Fruit fly (Drosophila melanogaster): ENCODE results near the gene NP15.6.

The NP15.6 gene

DNA sequence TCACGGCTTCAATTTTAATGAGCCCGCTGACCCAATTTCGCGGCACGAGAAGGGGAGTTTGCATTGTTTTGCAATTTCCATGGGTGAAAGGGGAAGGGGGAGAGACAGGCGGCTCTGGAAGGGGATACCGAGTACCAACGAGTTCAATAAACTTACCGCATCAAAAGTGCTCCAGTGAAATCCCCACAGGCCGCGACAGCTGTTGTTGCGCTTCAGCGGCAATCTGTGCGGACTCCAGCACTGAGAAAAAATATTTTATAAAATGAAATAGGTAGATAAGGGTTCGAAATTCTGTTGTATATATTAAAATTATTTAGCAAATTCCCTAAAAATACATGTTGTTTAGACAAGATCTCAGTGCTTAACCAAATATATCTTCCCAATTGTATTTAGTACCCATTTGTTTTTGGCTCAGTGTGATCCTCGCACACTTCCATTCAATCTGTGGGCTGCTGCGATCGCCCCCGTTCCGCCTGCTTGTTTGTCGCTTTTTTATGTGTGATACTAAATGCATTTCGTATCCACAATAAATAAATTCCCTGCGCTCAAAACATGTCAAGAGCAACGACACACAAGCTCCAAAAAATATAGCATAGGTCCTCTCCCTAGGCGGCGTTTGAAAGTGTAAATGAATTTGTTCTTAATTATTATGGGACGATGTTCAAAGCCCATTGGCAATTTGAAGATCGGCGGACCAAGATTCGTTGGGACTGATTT lies 31.5 kb upstream of the NP15.6 start (continued):
- TF ChIP-seq CG2120 (GFP tag; optimal IDR thresholded peaks at IDR 0.05) (peak; percentile 23), CG16813 (GFP tag; IDR thresholded peaks at IDR 0.05; ENCODE audit: partially characterized antibody) (no peak), HmgZ (tag; optimal IDR thresholded peaks at IDR 0.05) (peak; percentile 6), Dref (GFP tag; IDR thresholded peaks at IDR 0.05) (no peak), CG1792 (GFP tag; optimal IDR thresholded peaks at IDR 0.05) (peak; percentile 24), CG42726 (GFP tag; IDR thresholded peaks at IDR 0.05; ENCODE audit: partially characterized antibody) (no peak), Usf (GFP tag; optimal IDR thresholded peaks at IDR 0.05) (peak; percentile 4), MESR4 (GFP tag; optimal IDR thresholded peaks at IDR 0.05) (no peak), gro (GFP tag; optimal IDR thresholded peaks at IDR 0.05) (no peak), CG31365 (tag; optimal IDR thresholded peaks at IDR 0.05) (no peak), Lim3 (GFP tag; IDR thresholded peaks at IDR 0.05) (peak; percentile 41; the same call in 1 of the 2 replicates), Neu2 (GFP tag; optimal IDR thresholded peaks at IDR 0.05; ENCODE audit: borderline replicate concordance) (no peak), CG8359 (GFP tag; optimal IDR thresholded peaks at IDR 0.05; ENCODE audit: borderline replicate concordance) (peak; percentile 73), CG9932 (GFP tag; IDR thresholded peaks at IDR 0.05) (no peak), CTCF (GFP tag; optimal IDR thresholded peaks at IDR 0.05) (no peak), Rfx (GFP tag; IDR thresholded peaks at IDR 0.05) (peak; percentile 35; the same call in 1 of the 2 replicates), ab (GFP tag; optimal IDR thresholded peaks at IDR 0.05) (no peak), HmgD (GFP tag; optimal IDR thresholded peaks at IDR 0.05) (no peak), CG2678 (tag; optimal IDR thresholded peaks at IDR 0.05) (peak; percentile 83), Poxn (GFP tag; IDR thresholded peaks at IDR 0.05) (no peak), sima (GFP tag; optimal IDR thresholded peaks at IDR 0.05) (no peak), Meics (GFP tag; optimal IDR thresholded peaks at IDR 0.05) (peak; percentile 2), inv (GFP tag; IDR thresholded peaks at IDR 0.05; ENCODE audit: partially characterized antibody) (no peak), eve (GFP tag; optimal IDR thresholded peaks at IDR 0.05) (peak in 1 of 2 experiments; percentile 91), Gsc (GFP tag; IDR thresholded peaks at IDR 0.05) (peak; percentile 55; the same call in 1 of the 2 replicates), CG10565 (GFP tag; optimal IDR thresholded peaks at IDR 0.05) (peak; percentile 25), Ptx1 (GFP tag; IDR thresholded peaks at IDR 0.05) (peak; percentile 82), dpn (GFP tag; optimal IDR thresholded peaks at IDR 0.05) (peak; percentile 68 to 76), ase (GFP tag; IDR thresholded peaks at IDR 0.05) (peak; percentile 88), CG11723 (GFP tag; optimal IDR thresholded peaks at IDR 0.05) (peak; percentile 62), CG12299 (tag; optimal IDR thresholded peaks at IDR 0.05) (peak; percentile 30), hb (GFP tag; IDR thresholded peaks at IDR 0.05; ENCODE audit: partially characterized antibody) (no peak), CG4617 (GFP tag; optimal IDR thresholded peaks at IDR 0.05; ENCODE audit: borderline replicate concordance) (peak; percentile 39), CG7745 (tag; optimal IDR thresholded peaks at IDR 0.05) (no peak), Fer3 (tag; optimal IDR thresholded peaks at IDR 0.05) (peak; percentile 61), CG10431 (GFP tag; optimal IDR thresholded peaks at IDR 0.05) (peak; percentile 58), Rx (GFP tag; IDR thresholded peaks at IDR 0.05) (peak; percentile 77), Hr39 (optimal IDR thresholded peaks at IDR 0.05) (no peak), CG4360 (GFP tag; IDR thresholded peaks at IDR 0.05) (peak; percentile 13; the same call in 1 of the 2 replicates), CG2129 (GFP tag; IDR thresholded peaks at IDR 0.05; ENCODE audit: partially characterized antibody) (no peak), CG15479 (GFP tag; optimal IDR thresholded peaks at IDR 0.05) (no peak), CG1529 (GFP tag; optimal IDR thresholded peaks at IDR 0.05) (peak; percentile 87), Nf-YB (GFP tag; optimal IDR thresholded peaks at IDR 0.05) (peak; percentile 44), ems (GFP tag; optimal IDR thresholded peaks at IDR 0.05) (peak; percentile 50), GATAe (GFP tag; conservative IDR thresholded peaks at IDR 0.05) (no peak), da (GFP tag; optimal IDR thresholded peaks at IDR 0.05) (peak; percentile 45), tna (GFP tag; IDR thresholded peaks at IDR 0.05; ENCODE audit: partially characterized antibody) (no peak), ATbp (GFP tag; optimal IDR thresholded peaks at IDR 0.05) (peak; percentile 84), yki (optimal IDR thresholded peaks at IDR 0.05) (no peak), slbo (GFP tag; IDR thresholded peaks at IDR 0.05) (peak; percentile 49), onecut (GFP tag; IDR thresholded peaks at IDR 0.05) (peak; percentile 67)

Measured in whole organism, embryonic.